Fruit fly (Drosophila melanogaster): Measurements from ENCODE around the gene Elys.

Gene Elys

dm6 chrX:19668405-19668804 lies 16.3 kb downstream of the Elys start (continued):
- TF ChIP-seq hbn (GFP tag; IDR thresholded peaks at IDR 0.05; ENCODE audit: partially characterized antibody) = no peak
- peak; percentile 89 for TF ChIP-seq gce (GFP tag; IDR thresholded peaks at IDR 0.05)
- TF ChIP-seq zen2 (GFP tag; IDR thresholded peaks at IDR 0.05; ENCODE audit: partially characterized antibody) = no peak
- TF ChIP-seq fru (optimal IDR thresholded peaks at IDR 0.05) = no peak
- peak; percentile 89 for TF ChIP-seq aop (GFP tag; IDR thresholded peaks at IDR 0.05)
- peak; percentile 97 for TF ChIP-seq CG10366 (GFP tag; IDR thresholded peaks at IDR 0.05)
- TF ChIP-seq Hey (tag; optimal IDR thresholded peaks at IDR 0.05) = peak; percentile 89
- TF ChIP-seq CG15479 (GFP tag; optimal IDR thresholded peaks at IDR 0.05) = no peak
- TF ChIP-seq CG31224 (GFP tag; IDR thresholded peaks at IDR 0.05) = peak; percentile 79
- no peak for TF ChIP-seq exex (tag; optimal IDR thresholded peaks at IDR 0.05)
- peak; percentile 18 for TF ChIP-seq BEAF-32 (GFP tag; optimal IDR thresholded peaks at IDR 0.05)
- TF ChIP-seq CG13296 (GFP tag; optimal IDR thresholded peaks at IDR 0.05) = peak; percentile 87
- peak; percentile 86 for TF ChIP-seq CG7372 (GFP tag; IDR thresholded peaks at IDR 0.05)
- peak; percentile 93 for TF ChIP-seq CG10979 (tag; optimal IDR thresholded peaks at IDR 0.05)
- peak; percentile 88; the same call in 2 of the 3 replicates for TF ChIP-seq CG2199 (GFP tag; IDR thresholded peaks at IDR 0.05)
- TF ChIP-seq gem (tag; optimal IDR thresholded peaks at IDR 0.05) = peak; percentile 97
- peak; percentile 92 for TF ChIP-seq CG6813 (GFP tag; optimal IDR thresholded peaks at IDR 0.05)
- peak; percentile 87 for TF ChIP-seq scrt (GFP tag; optimal IDR thresholded peaks at IDR 0.05)
- TF ChIP-seq CG14965 (GFP tag; optimal IDR thresholded peaks at IDR 0.05; ENCODE audit: borderline replicate concordance) = peak; percentile 68
- peak; percentile 68 for TF ChIP-seq Adf1 (GFP tag; IDR thresholded peaks at IDR 0.05)
- peak; percentile 23 for TF ChIP-seq CG9797 (GFP tag; optimal IDR thresholded peaks at IDR 0.05)
- peak; percentile 54 for TF ChIP-seq MESR4 (GFP tag; optimal IDR thresholded peaks at IDR 0.05)
- TF ChIP-seq HmgZ (tag; optimal IDR thresholded peaks at IDR 0.05) = peak; percentile 98
- peak; percentile 87 for TF ChIP-seq Taf1 (GFP tag; IDR thresholded peaks at IDR 0.05)
- TF ChIP-seq Ada2b (GFP tag; IDR thresholded peaks at IDR 0.05) = peak; percentile 93
- peak; percentile 94 for TF ChIP-seq CG1647 (GFP tag; optimal IDR thresholded peaks at IDR 0.05)
- no peak for TF ChIP-seq Tbp (GFP tag; optimal IDR thresholded peaks at IDR 0.05)
- peak; percentile 97 for TF ChIP-seq Mes4 (GFP tag; optimal IDR thresholded peaks at IDR 0.05)
- no peak for TF ChIP-seq usp (GFP tag; optimal IDR thresholded peaks at IDR 0.05)
- TF ChIP-seq br (optimal IDR thresholded peaks at IDR 0.05) = no peak
- TF ChIP-seq ap (GFP tag; IDR thresholded peaks at IDR 0.05) = peak; percentile 91
- peak; percentile 87 for TF ChIP-seq grn (GFP tag; optimal IDR thresholded peaks at IDR 0.05)
- TF ChIP-seq CG12236 (GFP tag; optimal IDR thresholded peaks at IDR 0.05) = peak; percentile 96
- TF ChIP-seq Poxn (GFP tag; IDR thresholded peaks at IDR 0.05) = peak; percentile 85
- peak; percentile 94 for TF ChIP-seq so (GFP tag; IDR thresholded peaks at IDR 0.05)
- peak; percentile 98 for TF ChIP-seq Chrac-16 (GFP tag; optimal IDR thresholded peaks at IDR 0.05)
- TF ChIP-seq CG11695 (GFP tag; IDR thresholded peaks at IDR 0.05) = peak; percentile 79
- TF ChIP-seq CkIIα-i1 (GFP tag; IDR thresholded peaks at IDR 0.05) = peak; percentile 32; the same call in 1 of the 2 replicates
- peak; percentile 98 for TF ChIP-seq Dip3 (GFP tag; optimal IDR thresholded peaks at IDR 0.05)
- TF ChIP-seq sima (GFP tag; optimal IDR thresholded peaks at IDR 0.05) = peak; percentile 75
- TF ChIP-seq unpg (GFP tag; optimal IDR thresholded peaks at IDR 0.05) = peak; percentile 97
- peak; percentile 89 for TF ChIP-seq CG6175 (GFP tag; IDR thresholded peaks at IDR 0.05)
- TF ChIP-seq CG34422 (GFP tag; IDR thresholded peaks at IDR 0.05) = peak; percentile 93
- peak; percentile 72; the same call in 1 of the 2 replicates for TF ChIP-seq toy (GFP tag; IDR thresholded peaks at IDR 0.05)
- TF ChIP-seq Rx (GFP tag; IDR thresholded peaks at IDR 0.05) = peak; percentile 91
- peak; percentile 79 for TF ChIP-seq ssp (GFP tag; IDR thresholded peaks at IDR 0.05)
- TF ChIP-seq Sox100B (GFP tag; optimal IDR thresholded peaks at IDR 0.05) = no peak
- TF ChIP-seq pan (optimal IDR thresholded peaks at IDR 0.05) = no peak
- TF ChIP-seq pan (GFP tag; optimal IDR thresholded peaks at IDR 0.05 in 1 of 2, IDR thresholded peaks at IDR 0.05 in 1 of 2) = peak in 1 of 2 experiments; percentile 92
- peak; percentile 97 for TF ChIP-seq CG12942 (GFP tag; optimal IDR thresholded peaks at IDR 0.05)
- TF ChIP-seq Stat92E (GFP tag; optimal IDR thresholded peaks at IDR 0.05) = peak in 1 of 3 experiments; percentile 90
- peak; percentile 90 for TF ChIP-seq CG4730 (GFP tag; IDR thresholded peaks at IDR 0.05)

Data from whole organism, embryonic.